Worm (Caenorhabditis elegans): ENCODE results near the gene letm-1.

DNA sequence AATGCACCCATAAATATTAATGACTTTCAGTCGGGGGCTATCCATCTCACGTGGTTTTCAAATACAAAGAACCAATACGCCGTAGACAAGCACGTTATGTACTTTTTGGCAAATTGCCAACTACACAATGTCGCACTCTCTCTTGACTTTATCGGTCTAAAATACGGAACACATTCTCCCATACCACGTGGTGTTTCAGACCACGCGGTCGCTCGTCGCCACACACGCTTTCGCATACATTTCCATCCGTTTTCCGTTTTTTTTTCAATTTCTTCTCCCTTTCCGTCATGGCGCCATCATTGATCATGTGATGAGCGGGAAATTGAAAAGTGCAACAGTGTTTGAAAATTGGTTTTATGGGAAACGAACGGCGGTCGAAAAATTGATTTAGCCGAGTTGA lies 2.5 kb upstream of the letm-1 start:
- TF ChIP-seq ceh-83 (GFP tag; optimal IDR thresholded peaks at IDR 0.05) (no peak), nhr-12 (tag; optimal IDR thresholded peaks at IDR 0.05) (no peak), lsy-2 (tag; optimal IDR thresholded peaks at IDR 0.05) (no peak)

Data from whole organism, mixed stage, embryonic.